Fruit fly (Drosophila melanogaster): Measurements from ENCODE around the gene CG15293.

Gene CG15293

dm6 chr2L:14094606-14095005 lies 14.6 kb downstream of the CG15293 start (continued):
- TF ChIP-seq CG10366 (GFP tag; IDR thresholded peaks at IDR 0.05) (no peak), CG4707 (GFP tag; optimal IDR thresholded peaks at IDR 0.05) (no peak), CG9609 (GFP tag; optimal IDR thresholded peaks at IDR 0.05) (peak; percentile 25), CG13775 (GFP tag; optimal IDR thresholded peaks at IDR 0.05) (no peak), CG3726 (GFP tag; IDR thresholded peaks at IDR 0.05) (no peak), MESR4 (GFP tag; optimal IDR thresholded peaks at IDR 0.05) (no peak), CG8478 (optimal IDR thresholded peaks at IDR 0.05) (no peak), CG14014 (GFP tag; IDR thresholded peaks at IDR 0.05) (no peak), CG12391 (tag; optimal IDR thresholded peaks at IDR 0.05) (no peak), CG31365 (tag; optimal IDR thresholded peaks at IDR 0.05) (no peak), MBD-R2 (GFP tag; IDR thresholded peaks at IDR 0.05) (no peak), ssp (GFP tag; IDR thresholded peaks at IDR 0.05) (no peak; the same call in 1 of the 2 replicates), CG5245 (GFP tag; optimal IDR thresholded peaks at IDR 0.05) (peak; percentile 27), nerfin-2 (GFP tag; IDR thresholded peaks at IDR 0.05; ENCODE audit: partially characterized antibody) (no peak), cas (GFP tag; IDR thresholded peaks at IDR 0.05) (no peak; the same call in 1 of the 2 replicates), disco-r (GFP tag; optimal IDR thresholded peaks at IDR 0.05) (no peak), CG8765 (GFP tag; IDR thresholded peaks at IDR 0.05) (no peak), Fer2 (tag; optimal IDR thresholded peaks at IDR 0.05) (no peak), vnd (GFP tag; IDR thresholded peaks at IDR 0.05; ENCODE audit: partially characterized antibody) (no peak), oc (tag; optimal IDR thresholded peaks at IDR 0.05) (no peak), CG18262 (tag; optimal IDR thresholded peaks at IDR 0.05) (no peak), CG13894 (tag; optimal IDR thresholded peaks at IDR 0.05) (no peak), az2 (GFP tag; optimal IDR thresholded peaks at IDR 0.05) (peak; percentile 17), CG17912 (GFP tag; optimal IDR thresholded peaks at IDR 0.05) (peak; percentile 12), C15 (GFP tag; IDR thresholded peaks at IDR 0.05) (no peak), Dip3 (GFP tag; optimal IDR thresholded peaks at IDR 0.05) (peak; percentile 31), CG15696 (tag; optimal IDR thresholded peaks at IDR 0.05) (no peak), CG3995 (GFP tag; optimal IDR thresholded peaks at IDR 0.05) (no peak), tap (tag; optimal IDR thresholded peaks at IDR 0.05) (no peak), CG8089 (GFP tag; optimal IDR thresholded peaks at IDR 0.05) (peak; percentile 21), toy (GFP tag; IDR thresholded peaks at IDR 0.05) (no peak), CG30020 (tag; optimal IDR thresholded peaks at IDR 0.05) (no peak), hth (optimal IDR thresholded peaks at IDR 0.05) (no peak), ro (GFP tag; IDR thresholded peaks at IDR 0.05) (no peak), Six4 (GFP tag; optimal IDR thresholded peaks at IDR 0.05) (no peak), Trl (optimal IDR thresholded peaks at IDR 0.05) (no peak), Trl (GFP tag; optimal IDR thresholded peaks at IDR 0.05) (peak; percentile 30), crol (GFP tag; IDR thresholded peaks at IDR 0.05) (peak; percentile 31; the same call in 1 of the 2 replicates), Rfx (GFP tag; IDR thresholded peaks at IDR 0.05) (peak; percentile 90; the same call in 1 of the 2 replicates), lola (GFP tag; optimal IDR thresholded peaks at IDR 0.05) (no peak), gt (GFP tag; IDR thresholded peaks at IDR 0.05) (no peak; the same call in 1 of the 2 replicates), Stat92E (GFP tag; optimal IDR thresholded peaks at IDR 0.05) (no peak), Dad (GFP tag; optimal IDR thresholded peaks at IDR 0.05) (peak; percentile 56), lab (GFP tag; optimal IDR thresholded peaks at IDR 0.05) (no peak), Eip74EF (GFP tag; optimal IDR thresholded peaks at IDR 0.05) (no peak), Scr (GFP tag; IDR thresholded peaks at IDR 0.05; ENCODE audit: partially characterized antibody) (no peak), Side (GFP tag; optimal IDR thresholded peaks at IDR 0.05) (no peak), hkb (optimal IDR thresholded peaks at IDR 0.05) (peak; percentile 65), hkb (GFP tag; IDR thresholded peaks at IDR 0.05) (no peak), seq (GFP tag; IDR thresholded peaks at IDR 0.05) (no peak), CG17361 (GFP tag; IDR thresholded peaks at IDR 0.05) (no peak), otp (GFP tag; IDR thresholded peaks at IDR 0.05) (no peak), jigr1 (GFP tag; IDR thresholded peaks at IDR 0.05) (no peak)
